Worm (Caenorhabditis elegans) whole organism, L1 larva: ENCODE measurements around the gene irld-27.

Source experiments
- ama-1 ChIP-seq: fragments of 150-350 bp; optimal IDR thresholded peaks from 2 replicates; lab custom pipeline; 2014
- ces-1 ChIP-seq: fragments of 150-350 bp; optimal IDR thresholded peaks from 2 replicates; lab custom pipeline; 2014; ENCODE audit warnings: missing biosample characterization, missing genetic modification reagents, missing genetic modification characterization
- dpl-1 ChIP-seq, 3 experiments: fragments of 150-350 bp in 2 of 3; sonication (generic microtip) in 1 of 3; optimal IDR thresholded peaks; 2 replicates each; lab custom pipeline; 2014 to 2017; ENCODE audit warnings: missing biosample characterization in 3 of 3, missing genetic modification characterization in 3 of 3, missing genetic modification reagents in 3 of 3
- mdl-1 ChIP-seq, 2 experiments: fragments of 150-350 bp; optimal IDR thresholded peaks; 2 replicates each; lab custom pipeline; 2014 to 2017; ENCODE audit warnings: missing biosample characterization in 2 of 2, missing genetic modification characterization in 2 of 2, inconsistent platforms in 1 of 2
- nhr-12 ChIP-seq: sonication (generic microtip); optimal IDR thresholded peaks from 2 replicates; lab custom pipeline; 2017; ENCODE audit warnings: missing biosample characterization, missing genetic modification characterization
- nhr-47 ChIP-seq: sonication (generic microtip); optimal IDR thresholded peaks from 2 replicates; lab custom pipeline; 2016; ENCODE audit warnings: mild to moderate bottlenecking, missing genetic modification characterization, moderate library complexity, missing compliant biosample characterization
- nhr-77 ChIP-seq: fragments of 150-350 bp; optimal IDR thresholded peaks from 2 replicates; lab custom pipeline; 2014; ENCODE audit warnings: missing biosample characterization, missing genetic modification characterization
- nhr-85 ChIP-seq: sonication (generic microtip); peaks from one replicate; lab custom pipeline; 2016; ENCODE audit warnings: missing genetic modification characterization, inconsistent platforms, missing compliant biosample characterization
- pqm-1 ChIP-seq: sonication (generic microtip); optimal IDR thresholded peaks from 3 replicates; lab custom pipeline; 2017; ENCODE audit warnings: missing biosample characterization, missing genetic modification characterization
- snpc-4 ChIP-seq: fragments of 150-350 bp; optimal IDR thresholded peaks from 2 replicates; lab custom pipeline; 2014; ENCODE audit warnings: missing biosample characterization, missing genetic modification characterization
- sox-4 ChIP-seq: sonication (generic microtip); optimal IDR thresholded peaks from 2 replicates; lab custom pipeline; 2016; ENCODE audit warnings: missing genetic modification characterization, missing compliant biosample characterization
- ztf-11 ChIP-seq, 2 experiments: sonication (generic microtip); optimal IDR thresholded peaks; 2 replicates each; lab custom pipeline; 2016 to 2017; ENCODE audit warnings: missing genetic modification characterization in 2 of 2, missing biosample characterization in 1 of 2, missing compliant biosample characterization in 1 of 2

- TF ChIP-seq pqm-1 (tag; lab: Kevin White, UChicago): no peak
- TF ChIP-seq ztf-11 (tag; optimal IDR thresholded peaks at IDR 0.05; lab: Kevin White, UChicago): no peak
- TF ChIP-seq nhr-12: no peak
- no peak for TF ChIP-seq nhr-77 (tag; lab: Kevin White, UChicago)
- TF ChIP-seq sox-4 (tag; lab: Kevin White, UChicago): no peak
- TF ChIP-seq nhr-47: no peak
- no peak for TF ChIP-seq ces-1 (GFP tag; lab: Kevin White, UChicago)
- no peak for TF ChIP-seq dpl-1 (GFP tag; optimal IDR thresholded peaks at IDR 0.05; lab: Kevin White, UChicago)
- no peak for TF ChIP-seq ama-1
- TF ChIP-seq snpc-4 (tag; lab: Kevin White, UChicago): no peak
- no peak for TF ChIP-seq mdl-1 (tag; optimal IDR thresholded peaks at IDR 0.05; lab: Kevin White, UChicago)
- TF ChIP-seq nhr-85 (tag; lab: Kevin White, UChicago): no peak
Observed at ce11 chrII:3296644-3297043, 35.5 kb upstream of the irld-27 start, which contains the start of gene btb-16.
